Worm (Caenorhabditis elegans) whole organism, L4/young adult: Measurements from ENCODE around the gene aco-2.
"Not testable (repeated sequence)": the region's sequence is repeated elsewhere in the genome, so short reads cannot be mapped to it uniquely, and the experiment has no call there.

Experiments used
- W03F9.2 ChIP-seq: fragments of 150-350 bp; optimal IDR thresholded peaks from 2 replicates; lab custom pipeline; 2014; ENCODE audit warnings: missing biosample characterization, missing genetic modification characterization
- dao-5 ChIP-seq: sonication (generic microtip); optimal IDR thresholded peaks from 2 replicates; lab custom pipeline; 2016; ENCODE audit warnings: missing genotype, missing genetic modification characterization, moderate library complexity, missing compliant biosample characterization
- him-1 ChIP-seq: sonication (generic microtip); optimal IDR thresholded peaks from 2 replicates; lab custom pipeline; 2016; ENCODE audit warnings: missing genotype, missing genetic modification reagents, missing genetic modification characterization, missing compliant biosample characterization

The aco-2 gene

DNA sequence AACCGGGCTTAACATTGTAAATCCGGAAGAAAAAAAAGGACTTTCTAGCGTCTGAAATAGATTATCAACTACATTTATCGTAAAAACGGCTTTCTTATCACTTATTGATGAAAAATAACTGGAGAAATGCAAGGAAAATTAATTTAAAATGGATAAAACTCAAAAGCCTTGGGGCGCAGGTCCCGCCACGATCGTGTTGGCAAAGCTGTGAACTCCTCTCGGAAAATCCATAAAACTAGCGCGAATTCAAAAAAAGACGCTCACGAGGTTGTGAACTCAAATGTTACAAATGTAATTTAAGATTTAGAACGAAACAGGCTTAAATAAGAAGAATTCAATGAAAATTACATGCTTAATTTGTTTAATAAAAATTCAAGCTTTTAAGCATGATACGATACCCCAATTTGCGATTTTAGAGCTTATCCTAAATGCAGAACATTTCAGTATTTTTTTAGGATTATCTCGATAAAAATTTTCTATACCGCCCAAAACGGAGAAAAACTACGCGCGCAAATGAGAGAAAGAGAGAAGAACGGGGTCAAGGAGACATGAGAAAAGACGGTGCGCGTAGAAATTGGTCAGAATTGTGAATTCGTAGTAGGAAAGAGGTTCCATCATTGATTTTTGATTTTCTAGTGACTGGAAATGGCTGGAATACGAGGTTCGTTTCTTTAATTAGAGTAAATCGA lies 21.3 kb upstream of the aco-2 start, which contains the start of gene C29E4.15:
TSS of gene C29E4.15 (plus strand) at position 547 of the 689 bp plus-strand sequence.
- TF ChIP-seq dao-5 (tag; lab: Kevin White, UChicago) (no peak), W03F9.2 (tag; lab: Kevin White, UChicago) (no peak), him-1 (tag; lab: Kevin White, UChicago) (no peak)

- TF ChIP-seq dao-5 (tag; lab: Kevin White, UChicago) (no peak), him-1 (tag; lab: Kevin White, UChicago) (no peak), W03F9.2 (tag; lab: Kevin White, UChicago) (no peak)
Observed at ce11 chrIII:7953208-7953607, 20.3 kb upstream of the aco-2 start, which contains the start of gene let-754. Gene let-754 (minus strand): TSS chrIII:7953308.

DNA sequence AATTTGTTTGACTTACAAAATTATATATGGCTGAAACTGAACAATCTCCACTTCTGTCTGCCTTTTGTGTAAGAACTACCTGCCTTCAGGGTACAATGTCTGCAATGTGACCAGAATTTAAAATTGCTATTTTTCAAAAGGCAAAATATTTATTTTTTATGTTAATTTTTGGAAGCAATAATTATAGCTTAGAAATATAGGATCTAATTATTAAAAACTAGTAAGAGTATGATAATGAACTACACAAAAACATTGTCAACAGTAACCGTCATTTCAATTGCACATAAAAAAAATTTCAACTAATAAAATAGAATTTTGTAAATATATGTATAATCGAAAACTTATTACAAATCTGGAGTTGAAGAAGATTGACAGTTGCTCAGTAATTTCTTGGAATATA lies 16.6 kb upstream of the aco-2 start, which contains the start of gene C29E4.9:
TSS of gene C29E4.9 (minus strand) at position 101 of the 400 bp plus-strand sequence.
- TF ChIP-seq W03F9.2 (tag; lab: Kevin White, UChicago) (no peak), dao-5 (tag; lab: Kevin White, UChicago) (no peak)

ce11 chrIII:7958085-7958484 lies 15.4 kb upstream of the aco-2 start, which contains the start of gene C29E4.11:
Gene C29E4.11 (minus strand): TSS chrIII:7958114.
- TF ChIP-seq dao-5 (tag; lab: Kevin White, UChicago) (no peak), W03F9.2 (tag; lab: Kevin White, UChicago) (no peak), him-1 (tag; lab: Kevin White, UChicago) (no peak)

ce11 chrIII:7958922-7959609 lies 14.5 kb upstream of the aco-2 start, which contains the start of gene F54H12.10:
Gene F54H12.10 (minus strand): TSS chrIII:7958972.
- TF ChIP-seq W03F9.2, dao-5, him-1 (tag; lab: Kevin White, UChicago): not testable (repeated sequence)

- TF ChIP-seq him-1, dao-5, W03F9.2 (tag; lab: Kevin White, UChicago): not testable (repeated sequence)
Observed at ce11 chrIII:7962641-7963040, 10.9 kb upstream of the aco-2 start, which contains the start of gene F54H12.4. Gene F54H12.4 (minus strand): TSS chrIII:7962741.

ce11 chrIII:7964281-7964680 lies 9.2 kb upstream of the aco-2 start, which contains the start of gene F54H12.2:
Gene F54H12.2 (plus strand): TSS chrIII:7964581.
- TF ChIP-seq dao-5, him-1, W03F9.2 (tag; lab: Kevin White, UChicago): not testable (repeated sequence)

- no peak for TF ChIP-seq him-1 (tag; lab: Kevin White, UChicago)
- no peak for TF ChIP-seq W03F9.2 (tag; lab: Kevin White, UChicago)
- no peak for TF ChIP-seq dao-5 (tag; lab: Kevin White, UChicago)
Observed at ce11 chrIII:7969121-7969520, 4.4 kb upstream of the aco-2 start, which contains the start of the genes F54H12.8 and F54H12.7. Gene F54H12.8 (minus strand): TSS chrIII:7969221. Gene F54H12.7 (plus strand): TSS chrIII:7969349.

- TF ChIP-seq him-1 (tag; lab: Kevin White, UChicago) (no peak), W03F9.2 (tag; lab: Kevin White, UChicago) (no peak), dao-5 (tag; lab: Kevin White, UChicago) (no peak)
Observed at ce11 chrIII:7972061-7972460, 1.5 kb upstream of the aco-2 start, which contains the start of gene F54H12.5. Gene F54H12.5 (minus strand): TSS chrIII:7972161.

DNA sequence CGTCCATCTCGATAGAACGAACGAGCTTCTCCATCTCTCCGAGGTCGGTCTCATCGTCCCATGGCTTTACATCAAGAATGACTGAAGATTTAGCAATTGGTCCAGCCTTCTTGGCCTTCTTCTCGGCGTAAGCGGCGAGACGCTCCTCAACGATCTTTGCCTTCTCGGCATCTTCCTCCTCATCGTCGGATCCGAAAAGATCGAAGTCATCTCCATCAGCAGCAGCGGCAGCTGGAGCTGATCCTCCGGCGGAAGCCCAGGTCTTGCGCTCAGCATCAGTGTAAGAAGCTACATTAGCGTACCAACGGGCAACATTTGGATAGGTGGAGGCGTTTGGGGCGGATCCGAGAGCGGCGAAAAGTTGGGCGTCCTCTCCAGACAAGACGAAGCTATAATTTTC lies 830 bp upstream of the aco-2 start:
- TF ChIP-seq dao-5 (tag; lab: Kevin White, UChicago) (no peak), W03F9.2 (tag; lab: Kevin White, UChicago) (no peak), him-1 (tag; lab: Kevin White, UChicago) (no peak)

DNA sequence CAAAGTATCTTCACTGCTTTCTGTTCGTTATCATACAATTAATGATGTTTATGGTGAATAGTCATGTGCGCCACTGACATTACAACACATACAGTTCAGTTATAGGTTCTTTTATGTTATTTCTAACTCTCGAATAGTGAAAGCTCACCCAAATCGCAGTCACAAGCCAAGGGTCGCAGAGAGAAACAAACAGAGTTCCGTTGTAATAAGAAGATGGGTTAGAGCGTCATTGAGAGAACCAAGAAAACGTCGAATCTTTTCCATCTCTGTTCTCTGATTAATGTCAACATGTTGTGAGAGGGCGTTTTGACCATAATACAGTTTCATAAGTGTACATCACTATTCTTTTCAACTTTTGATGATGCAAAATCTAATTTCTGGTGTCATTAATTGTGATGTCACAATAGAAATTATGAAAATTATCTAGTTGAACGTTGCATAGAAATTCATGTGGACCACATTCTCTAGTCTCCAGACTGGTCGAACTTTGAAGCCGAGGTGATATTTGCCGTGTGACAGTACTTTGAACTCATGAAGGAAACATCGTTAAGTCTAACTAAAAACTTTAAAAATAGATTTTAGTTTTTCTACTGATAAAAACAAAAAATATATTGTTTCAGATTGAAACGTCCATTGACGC lies 571 bp downstream of the aco-2 start:
- TF ChIP-seq dao-5 (tag; lab: Kevin White, UChicago) (no peak), W03F9.2 (tag; lab: Kevin White, UChicago) (no peak)

- no peak for TF ChIP-seq him-1 (tag; lab: Kevin White, UChicago)
- no peak for TF ChIP-seq dao-5 (tag; lab: Kevin White, UChicago)
- no peak for TF ChIP-seq W03F9.2 (tag; lab: Kevin White, UChicago)
Observed at ce11 chrIII:7977224-7977623, 3.7 kb downstream of the aco-2 start.
